Fruit fly (Drosophila melanogaster) whole organism, embryonic: Measurements from ENCODE around the gene Srrm234.

Source experiments
- Bgb ChIP-seq: fragments of 200-800 bp; sonication (Bioruptor generic); IDR thresholded peaks from 2 replicates; pipeline ENCODE4 v1.3.6; 2022; ENCODE audit warnings: missing biosample characterization, missing genetic modification characterization; ENCODE audit not compliant: partially characterized antibody
- Bteb2 ChIP-seq: fragments of 200-800 bp; sonication (Bioruptor generic); optimal IDR thresholded peaks from 2 replicates; lab custom pipeline; 2016; ENCODE audit warnings: missing biosample characterization, missing genetic modification characterization
- CG10321 ChIP-seq: fragments of 200-800 bp; sonication (Bioruptor generic); IDR thresholded peaks from 2 replicates; pipeline ENCODE4 v1.3.6; 2022; ENCODE audit warnings: missing biosample characterization, missing genetic modification characterization
- CG11093 ChIP-seq: fragments of 200-800 bp; sonication (Bioruptor generic); IDR thresholded peaks from 3 replicates; pipeline ENCODE4 v1.3.6; 2022; ENCODE audit warnings: missing biosample characterization, missing genetic modification characterization
- CG12219 ChIP-seq: fragments of 200-800 bp; sonication (Bioruptor generic); optimal IDR thresholded peaks from 3 replicates; lab custom pipeline; 2018; ENCODE audit warnings: missing biosample characterization, mild to moderate bottlenecking, missing genetic modification characterization
- CG13296 ChIP-seq: fragments of 200-800 bp; sonication (Bioruptor generic); optimal IDR thresholded peaks from 3 replicates; lab custom pipeline; 2018; ENCODE audit warnings: missing biosample characterization, mild to moderate bottlenecking, missing genetic modification characterization
- CG13424 ChIP-seq: fragments of 200-800 bp; sonication (Bioruptor generic); optimal IDR thresholded peaks from 2 replicates; lab custom pipeline; 2019; ENCODE audit warnings: missing biosample characterization, mild to moderate bottlenecking, missing genetic modification characterization, moderate library complexity
- CG13624 ChIP-seq: fragments of 200-800 bp; sonication (Bioruptor generic); optimal IDR thresholded peaks from 2 replicates; lab custom pipeline; 2016; ENCODE audit warnings: missing biosample characterization, missing genetic modification characterization
- CG15479 ChIP-seq: fragments of 200-800 bp; sonication (Bioruptor generic); optimal IDR thresholded peaks from 3 replicates; lab custom pipeline; 2019; ENCODE audit warnings: missing biosample characterization, mild to moderate bottlenecking, missing genetic modification characterization, moderate library complexity
- CG17328 ChIP-seq: fragments of 200-800 bp; sonication (Bioruptor generic); IDR thresholded peaks from 2 replicates; pipeline ENCODE4 v1.3.6; 2022; ENCODE audit warnings: missing biosample characterization, missing genetic modification characterization
- CG1832 ChIP-seq: fragments of 200-800 bp; sonication (Bioruptor generic); optimal IDR thresholded peaks from 2 replicates; lab custom pipeline; 2017; ENCODE audit warnings: missing biosample characterization, mild to moderate bottlenecking, missing genetic modification characterization, inconsistent platforms
- CG30020 ChIP-seq: fragments of 200-800 bp; optimal IDR thresholded peaks from 2 replicates; lab custom pipeline; 2019; ENCODE audit warnings: missing biosample characterization, mild to moderate bottlenecking, missing genetic modification characterization, moderate library complexity
- CG31224 ChIP-seq: fragments of 200-800 bp; sonication (Bioruptor generic); IDR thresholded peaks from 2 replicates; pipeline ENCODE4 v1.3.6; 2022; ENCODE audit warnings: missing biosample characterization, missing genetic modification characterization
- CG3163 ChIP-seq: fragments of 200-800 bp; sonication (Bioruptor generic); optimal IDR thresholded peaks from 3 replicates; lab custom pipeline; 2016; ENCODE audit warnings: missing biosample characterization, missing genetic modification characterization
- CG32772 ChIP-seq: fragments of 200-800 bp; sonication (Bioruptor generic); IDR thresholded peaks from 2 replicates; pipeline ENCODE4 v1.3.6; 2022; ENCODE audit warnings: missing biosample characterization, missing genetic modification characterization
- CG7271 ChIP-seq: fragments of 200-800 bp; sonication (Bioruptor generic); optimal IDR thresholded peaks from 2 replicates; lab custom pipeline; 2018; ENCODE audit warnings: missing biosample characterization, mild to moderate bottlenecking, missing genetic modification characterization, moderate library complexity
- CG8089 ChIP-seq: fragments of 200-800 bp; sonication (Bioruptor generic); optimal IDR thresholded peaks from 3 replicates; lab custom pipeline; 2016; ENCODE audit warnings: missing biosample characterization, missing genetic modification characterization
- CG8359 ChIP-seq: fragments of 200-800 bp; sonication (Bioruptor generic); optimal IDR thresholded peaks from 2 replicates; lab custom pipeline; 2017; ENCODE audit warnings: missing biosample characterization, mild to moderate bottlenecking, missing genetic modification characterization, borderline replicate concordance
- CG8388 ChIP-seq: fragments of 200-800 bp; sonication (Bioruptor generic); optimal IDR thresholded peaks from 2 replicates; lab custom pipeline; 2019; ENCODE audit warnings: missing biosample characterization, mild to moderate bottlenecking, missing genetic modification characterization, moderate library complexity
- CG9437 ChIP-seq: fragments of 200-800 bp; sonication (Bioruptor generic); optimal IDR thresholded peaks from 2 replicates; lab custom pipeline; 2018; ENCODE audit warnings: missing biosample characterization, mild to moderate bottlenecking, missing genetic modification characterization
- D ChIP-seq, 2 experiments: fragments of 200-800 bp in 1 of 2; fragments of >200 bp in 1 of 2; sonication (Bioruptor generic) in 1 of 2; optimal IDR thresholded peaks; 2 replicates in 1 of 2; 3 replicates in 1 of 2; lab custom pipeline; 2017; ENCODE audit warnings: mild to moderate bottlenecking in 1 of 2, missing biosample characterization in 1 of 2, missing genetic modification characterization in 1 of 2, missing genetic modification reagents in 1 of 2
- Dbx ChIP-seq: fragments of 200-800 bp; sonication (Bioruptor generic); IDR thresholded peaks from 3 replicates; pipeline ENCODE4 v1.3.6; 2022; ENCODE audit warnings: missing biosample characterization, missing genetic modification characterization
- Ets65A ChIP-seq: fragments of 200-800 bp; sonication (Bioruptor generic); peaks from one replicate; lab custom pipeline; 2016; ENCODE audit warnings: missing biosample characterization, missing genetic modification characterization
- Fer1 ChIP-seq: fragments of 200-800 bp; sonication (Bioruptor generic); optimal IDR thresholded peaks from 2 replicates; lab custom pipeline; 2017; ENCODE audit warnings: missing biosample characterization, mild to moderate bottlenecking, missing genetic modification characterization
- Hand ChIP-seq: fragments of 200-800 bp; sonication (Bioruptor generic); optimal IDR thresholded peaks from 2 replicates; lab custom pipeline; 2017; ENCODE audit warnings: mild to moderate bottlenecking, missing biosample characterization, missing genetic modification reagents, missing genetic modification characterization
- Hey ChIP-seq: fragments of 200-800 bp; sonication (Bioruptor generic); optimal IDR thresholded peaks from 3 replicates; lab custom pipeline; 2018; ENCODE audit warnings: missing biosample characterization, mild to moderate bottlenecking, missing genetic modification characterization
- Hr39 ChIP-seq: fragments of >200 bp; optimal IDR thresholded peaks from 2 replicates; lab custom pipeline; 2017
- Kr ChIP-seq: fragments of 200-800 bp; sonication (Bioruptor generic); optimal IDR thresholded peaks from 2 replicates; lab custom pipeline; 2017; ENCODE audit warnings: missing biosample characterization, mild to moderate bottlenecking, missing genetic modification characterization
- Med ChIP-seq: fragments of 200-800 bp; sonication (Bioruptor generic); peaks from one replicate; lab custom pipeline; 2016; ENCODE audit warnings: missing biosample characterization, missing genetic modification characterization, mild to moderate bottlenecking, inconsistent platforms, moderate library complexity
- Xrp1 ChIP-seq: fragments of 200-800 bp; sonication (Bioruptor generic); IDR thresholded peaks from 2 replicates; pipeline ENCODE4 v1.3.6; 2022; ENCODE audit warnings: missing biosample characterization, missing genetic modification characterization
- abd-A ChIP-seq: fragments of 200-800 bp; sonication (Bioruptor generic); optimal IDR thresholded peaks from 3 replicates; lab custom pipeline; 2019; ENCODE audit warnings: missing biosample characterization, mild to moderate bottlenecking, missing genetic modification characterization, moderate library complexity
- al ChIP-seq: fragments of 200-800 bp; sonication (Bioruptor generic); IDR thresholded peaks from 2 replicates; pipeline ENCODE4 v1.3.6; 2022; ENCODE audit warnings: missing biosample characterization, missing genetic modification characterization
- aop ChIP-seq: fragments of 200-800 bp; sonication (Bioruptor generic); IDR thresholded peaks from 2 replicates; pipeline ENCODE4 v1.3.6; 2022; ENCODE audit warnings: missing biosample characterization, missing genetic modification characterization
- ash1 ChIP-seq: fragments of 200-800 bp; sonication (Bioruptor generic); optimal IDR thresholded peaks from 2 replicates; lab custom pipeline; 2018; ENCODE audit warnings: missing biosample characterization, mild to moderate bottlenecking, missing genetic modification characterization
- chinmo ChIP-seq: fragments of 200-800 bp; sonication (Bioruptor generic); IDR thresholded peaks from 4 replicates; pipeline ENCODE4 v1.3.6; 2022; ENCODE audit warnings: missing biosample characterization, missing genetic modification characterization; ENCODE audit not compliant: partially characterized antibody
- chm ChIP-seq: fragments of 200-800 bp; sonication (Bioruptor generic); IDR thresholded peaks from 2 replicates; pipeline ENCODE4 v1.3.6; 2022; ENCODE audit warnings: missing biosample characterization, missing genetic modification characterization
- ci ChIP-seq: fragments of 200-800 bp; sonication (Bioruptor generic); IDR thresholded peaks from 3 replicates; pipeline ENCODE4 v1.3.6; 2022; ENCODE audit warnings: missing biosample characterization, missing genetic modification characterization
- ewg ChIP-seq: fragments of 200-800 bp; sonication (Bioruptor generic); optimal IDR thresholded peaks from 3 replicates; lab custom pipeline; 2017; ENCODE audit warnings: mild to moderate bottlenecking, missing biosample characterization, missing genetic modification reagents, missing genetic modification characterization
- fd3F ChIP-seq: fragments of 200-800 bp; sonication (Bioruptor generic); optimal IDR thresholded peaks from 2 replicates; lab custom pipeline; 2018; ENCODE audit warnings: missing biosample characterization, mild to moderate bottlenecking, missing genetic modification characterization, moderate library complexity
- gem ChIP-seq: fragments of 200-800 bp; sonication (Bioruptor generic); optimal IDR thresholded peaks from 2 replicates; lab custom pipeline; 2019; ENCODE audit warnings: missing biosample characterization, mild to moderate bottlenecking, missing genetic modification characterization, moderate library complexity
- lilli ChIP-seq: fragments of 200-800 bp; sonication (Bioruptor generic); optimal IDR thresholded peaks from 3 replicates; lab custom pipeline; 2016; ENCODE audit warnings: missing biosample characterization, missing genetic modification characterization
- org-1 ChIP-seq: fragments of 200-800 bp; sonication (Bioruptor generic); optimal IDR thresholded peaks from 2 replicates; lab custom pipeline; 2017; ENCODE audit warnings: missing biosample characterization, missing genetic modification characterization
- pita ChIP-seq: fragments of 200-800 bp; sonication (Bioruptor generic); optimal IDR thresholded peaks from 2 replicates; lab custom pipeline; 2017; ENCODE audit warnings: missing biosample characterization, mild to moderate bottlenecking, missing genetic modification characterization
- rib ChIP-seq: fragments of 200-800 bp; sonication (Bioruptor generic); IDR thresholded peaks from 2 replicates; pipeline ENCODE4 v1.3.6; 2022; ENCODE audit warnings: missing biosample characterization, missing genetic modification characterization
- scrt ChIP-seq: fragments of 200-800 bp; sonication (Bioruptor generic); optimal IDR thresholded peaks from 2 replicates; lab custom pipeline; 2018; ENCODE audit warnings: missing biosample characterization, mild to moderate bottlenecking, missing genetic modification characterization, moderate library complexity
- seq ChIP-seq: fragments of 200-800 bp; sonication (Bioruptor generic); IDR thresholded peaks from 2 replicates; pipeline ENCODE4 v1.3.6; 2022; ENCODE audit warnings: missing biosample characterization, missing genetic modification characterization
- trh ChIP-seq: fragments of 200-800 bp; sonication (Bioruptor generic); optimal IDR thresholded peaks from 2 replicates; lab custom pipeline; 2016; ENCODE audit warnings: missing biosample characterization, missing genetic modification characterization
- zfh1 ChIP-seq: fragments of 200-800 bp; sonication (Bioruptor generic); IDR thresholded peaks from 3 replicates; pipeline ENCODE4 v1.3.6; 2022; ENCODE audit warnings: missing biosample characterization, missing genetic modification characterization

Srrm234 gene

DNA sequence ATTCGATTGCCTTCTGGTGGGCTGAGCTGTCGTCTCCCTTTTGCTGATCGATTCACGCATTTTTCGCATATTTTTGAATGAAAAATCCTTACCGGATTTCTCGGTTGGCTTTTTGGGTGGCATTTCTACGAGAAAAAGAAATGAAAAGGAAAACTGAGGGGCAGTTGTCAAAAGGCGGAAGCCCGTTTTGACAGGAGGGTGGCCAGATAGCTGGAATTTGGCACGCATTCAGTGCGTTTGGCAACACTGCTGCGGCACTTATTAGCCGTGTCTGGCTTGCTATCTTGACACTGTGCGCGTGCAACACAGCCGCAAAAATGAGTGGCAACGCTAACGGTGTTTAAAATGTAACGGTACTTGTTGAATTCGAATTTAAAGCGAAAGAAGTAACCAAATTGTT is 3.6 kb upstream of the Srrm234 start, which contains the start of gene RpL23A (continued):
- TF ChIP-seq trh (peak; percentile 93), ash1 (peak; percentile 98), CG30020 (tag; lab: Kevin White, UChicago) (peak; percentile 82), CG15479 (GFP tag; lab: Kevin White, UChicago) (peak; percentile 42), Bteb2 (GFP tag; lab: Kevin White, UChicago) (peak; percentile 95), CG8359 (peak; percentile 81), Hr39 (lab: Kevin White, UChicago) (no peak), CG13624 (GFP tag; lab: Kevin White, UChicago) (peak; percentile 98), lilli (peak; percentile 94), CG9437 (GFP tag; lab: Kevin White, UChicago) (peak; percentile 80), gem (tag; lab: Kevin White, UChicago) (peak; percentile 84), zfh1 (GFP tag; lab: Robert Waterston, UW) (peak; percentile 98), CG32772 (GFP tag; lab: Robert Waterston, UW) (peak; percentile 91), CG8089 (GFP tag; lab: Kevin White, UChicago) (peak; percentile 97), CG11093 (GFP tag; lab: Robert Waterston, UW) (peak; percentile 81), Kr (peak; percentile 55), CG10321 (GFP tag; lab: Robert Waterston, UW) (peak; percentile 74), rib (peak; percentile 93), fd3F (peak; percentile 87), Dbx (GFP tag; lab: Robert Waterston, UW) (peak; percentile 98), CG13424 (peak; percentile 84), CG12219 (GFP tag; lab: Kevin White, UChicago) (peak; percentile 88), Xrp1 (GFP tag; lab: Robert Waterston, UW) (peak; percentile 78), CG17328 (GFP tag; lab: Robert Waterston, UW) (peak; percentile 95), Hand (GFP tag; lab: Kevin White, UChicago) (peak; percentile 78), al (GFP tag; lab: Robert Waterston, UW) (peak; percentile 91), Hey (tag; lab: Kevin White, UChicago) (peak; percentile 89), CG13296 (GFP tag; lab: Kevin White, UChicago) (peak; percentile 92), CG3163 (GFP tag; lab: Kevin White, UChicago) (peak; percentile 90)

DNA sequence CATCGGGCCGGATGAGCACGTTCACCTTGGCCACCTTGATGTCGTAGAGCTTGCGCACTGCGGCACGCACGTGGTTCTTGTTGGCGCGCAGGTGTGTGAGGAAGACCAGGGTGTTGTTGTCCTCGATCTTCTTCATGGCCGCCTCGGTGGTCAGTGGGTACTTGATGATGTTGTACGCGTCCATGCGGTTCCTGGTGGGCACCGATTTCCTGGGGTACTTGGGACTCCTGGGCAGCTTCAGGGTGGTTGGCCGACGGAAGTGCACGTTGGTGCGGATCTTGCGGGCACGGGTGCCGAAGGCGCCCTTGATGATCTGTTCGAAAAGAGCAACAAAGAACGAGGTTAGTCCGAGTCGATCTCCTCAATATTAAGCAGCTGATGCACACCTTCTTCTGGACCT is 2.6 kb upstream of the Srrm234 start:
- TF ChIP-seq CG7271 (tag; lab: Kevin White, UChicago) (no peak), Ets65A (GFP tag; lab: Kevin White, UChicago) (peak; percentile 46), Med (GFP tag; lab: Kevin White, UChicago) (peak; percentile 43)
- TF ChIP-seq, all 482 proteins: peak for 2

DNA sequence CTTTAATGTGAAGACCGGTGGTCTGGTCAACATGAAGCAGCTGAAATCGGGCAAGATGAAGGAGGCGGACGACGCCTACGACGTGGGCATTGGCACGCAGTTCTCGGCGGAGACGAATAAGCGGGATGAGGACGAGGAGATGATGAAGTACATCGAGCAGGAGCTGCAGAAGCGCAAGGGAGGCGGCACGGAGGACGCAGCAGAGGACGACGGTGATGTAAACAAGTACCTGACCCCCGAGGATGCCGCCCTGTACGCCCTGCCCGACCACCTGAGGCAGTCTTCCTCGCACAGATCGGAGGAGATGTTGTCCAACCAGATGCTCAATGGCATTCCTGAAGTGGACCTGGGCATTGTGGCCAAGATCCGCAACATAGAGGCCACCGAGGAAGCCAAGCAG is 680 bp upstream of the Srrm234 start:
- TF ChIP-seq CG1832 (peak; percentile 4), chm (GFP tag; lab: Robert Waterston, UW) (0 out of 2 replicates have a peak, but pooled peaks have one; percentile 37), Ets65A (GFP tag; lab: Kevin White, UChicago) (peak; percentile 91), Med (GFP tag; lab: Kevin White, UChicago) (peak; percentile 73), CG8388 (GFP tag; lab: Kevin White, UChicago) (no peak), Fer1 (GFP tag; lab: Kevin White, UChicago) (no peak), org-1 (GFP tag; lab: Kevin White, UChicago) (no peak)

DNA sequence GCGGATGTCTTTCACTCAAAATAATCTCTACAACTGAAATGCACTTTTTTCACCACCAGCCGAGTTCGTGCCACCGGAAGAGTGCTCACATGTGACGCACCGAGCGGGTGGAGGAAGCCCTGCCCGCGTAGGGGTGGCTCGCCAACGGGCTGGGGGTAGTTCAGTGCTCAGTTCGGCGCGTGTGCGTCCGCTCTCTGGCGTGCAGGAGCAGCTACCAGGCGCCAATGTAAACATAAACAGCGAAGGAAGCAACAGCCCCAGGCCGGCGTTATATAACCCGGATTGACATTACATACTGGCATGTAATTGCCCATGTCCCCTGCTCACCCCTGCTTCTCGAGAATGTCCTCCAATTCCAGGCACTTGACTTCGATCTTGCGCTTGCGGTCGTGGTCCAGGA is 659 bp downstream of the Srrm234 start:
- 0 out of 4 replicates have a peak, but pooled peaks have one; percentile 53 for TF ChIP-seq chinmo (GFP tag; lab: Robert Waterston, UW)
- 0 out of 3 replicates have a peak, but pooled peaks have one; percentile 13 for TF ChIP-seq ci (GFP tag; lab: Robert Waterston, UW)
- TF ChIP-seq seq (GFP tag; lab: Robert Waterston, UW), result peak; percentile 86
- peak; percentile 99 for TF ChIP-seq CG31224 (GFP tag; lab: Robert Waterston, UW)
- peak; percentile 27 for TF ChIP-seq abd-A (tag; lab: Kevin White, UChicago)
- peak; percentile 84 for TF ChIP-seq ewg
- no peak for TF ChIP-seq D (optimal IDR thresholded peaks at IDR 0.05; lab: Kevin White, UChicago)
- TF ChIP-seq D (GFP tag; optimal IDR thresholded peaks at IDR 0.05; lab: Kevin White, UChicago), result no peak
- TF ChIP-seq pita (GFP tag; lab: Kevin White, UChicago), result no peak
- TF ChIP-seq scrt (GFP tag; lab: Kevin White, UChicago), result peak; percentile 96
- 0 out of 2 replicates have a peak, but pooled peaks have one; percentile 11 for TF ChIP-seq Bgb (GFP tag; lab: Robert Waterston, UW)
- no peak for TF ChIP-seq aop (GFP tag; lab: Robert Waterston, UW)
